Worm (Caenorhabditis elegans) whole organism, dauer: ENCODE measurements around the gene rpia-1.
"Not testable (repeated sequence)": the region's sequence is repeated elsewhere in the genome, so short reads cannot be mapped to it uniquely, and the experiment has no call there.

Experiments
- unc-62 ChIP-seq: sonication (generic microtip); optimal IDR thresholded peaks from 2 replicates; lab custom pipeline; 2017; ENCODE audit warnings: missing biosample characterization, missing genetic modification reagents, missing genetic modification characterization

rpia-1 gene

ce11 chrIII:7103940-7104440, 18.9 kb upstream of the rpia-1 start, which contains the start of gene cpg-2:
TSS of gene cpg-2 (minus strand) at chrIII:7103990.
- TF ChIP-seq unc-62 = no peak

ce11 chrIII:7106854-7107253, 16.1 kb upstream of the rpia-1 start:
- no peak for TF ChIP-seq unc-62

- no peak for TF ChIP-seq unc-62
These were observed 15.0 kb upstream of the rpia-1 start, which contains the start of gene odd-1 for ce11 chrIII:7107965-7108364. TSS of gene odd-1 (plus strand) at chrIII:7108313.

ce11 chrIII:7111793-7112192, 11.1 kb upstream of the rpia-1 start, which contains the start of gene B0280.7:
TSS of gene B0280.7 (minus strand) at chrIII:7111893.
- no peak for TF ChIP-seq unc-62

ce11 chrIII:7112285-7112684, 10.6 kb upstream of the rpia-1 start:
- no peak for TF ChIP-seq unc-62

- TF ChIP-seq unc-62 = no peak
These were observed 7.9 kb upstream of the rpia-1 start, which contains the start of gene nhr-10 for ce11 chrIII:7114952-7115488. TSS of gene nhr-10 (minus strand) at chrIII:7115438.

- no peak for TF ChIP-seq unc-62
These were observed 6.2 kb upstream of the rpia-1 start for ce11 chrIII:7116615-7117252.

- no peak for TF ChIP-seq unc-62
These were observed 2.5 kb upstream of the rpia-1 start for ce11 chrIII:7120477-7120876.

- no peak for TF ChIP-seq unc-62
These were observed 1.4 kb downstream of the rpia-1 start, which contains the start of gene B0280.2 for ce11 chrIII:7124364-7124763. TSS of gene B0280.2 (plus strand) at chrIII:7124664.

ce11 chrIII:7128601-7129000, 5.7 kb downstream of the rpia-1 start, which contains the start of gene viro-2:
TSS of gene viro-2 (plus strand) at chrIII:7128901.
- TF ChIP-seq unc-62 = not testable (repeated sequence)

ce11 chrIII:7133559-7133958, 10.6 kb downstream of the rpia-1 start, which contains the start of the genes pot-1 and ggtb-1:
TSS of gene pot-1 (minus strand) at chrIII:7133678.
TSS of gene ggtb-1 (plus strand) at chrIII:7133766.
- TF ChIP-seq unc-62 = no peak

ce11 chrIII:7136015-7136414, 13.1 kb downstream of the rpia-1 start, which contains the start of gene B0280.17:
TSS of gene B0280.17 (minus strand) at chrIII:7136115.
- no peak for TF ChIP-seq unc-62

- TF ChIP-seq unc-62 = no peak
These were observed 15.2 kb downstream of the rpia-1 start, which contains the start of gene B0280.11 for ce11 chrIII:7138178-7138577. TSS of gene B0280.11 (minus strand) at chrIII:7138278.

- TF ChIP-seq unc-62 = no peak
These were observed 17.3 kb downstream of the rpia-1 start for ce11 chrIII:7140228-7140710.

ce11 chrIII:7141285-7141715, 18.4 kb downstream of the rpia-1 start:
- no peak for TF ChIP-seq unc-62

ce11 chrIII:7142172-7142601, 19.3 kb downstream of the rpia-1 start:
- TF ChIP-seq unc-62 = no peak

- TF ChIP-seq unc-62 = no peak
These were observed 21.8 kb downstream of the rpia-1 start, which contains the start of gene glr-2 for ce11 chrIII:7144749-7145148. TSS of gene glr-2 (minus strand) at chrIII:7144959.
